Worm (Caenorhabditis elegans) whole organism, early embryonic: ENCODE results near the gene Y94H6A.2.
"Not testable (repeated sequence)": the region's sequence is repeated elsewhere in the genome, so short reads cannot be mapped to it uniquely, and the experiment has no call there.

Source experiments
- B0310.2 ChIP-seq: sonication (generic microtip); optimal IDR thresholded peaks from 2 replicates; lab custom pipeline; 2016; ENCODE audit warnings: mild to moderate bottlenecking, missing genetic modification characterization, missing compliant biosample characterization
- F13C5.2 ChIP-seq: sonication (generic microtip); optimal IDR thresholded peaks from 2 replicates; lab custom pipeline; 2017; ENCODE audit warnings: mild to moderate bottlenecking, missing genetic modification characterization, inconsistent platforms, missing compliant biosample characterization
- aly-1 ChIP-seq: sonication (generic microtip); optimal IDR thresholded peaks from 2 replicates; lab custom pipeline; 2016; ENCODE audit warnings: missing genetic modification characterization, missing compliant biosample characterization
- ama-1 ChIP-seq: fragments of 150-350 bp; optimal IDR thresholded peaks from 2 replicates; lab custom pipeline; 2014
- ceh-13 ChIP-seq: fragments of 200-800 bp; sonication (Bioruptor generic); optimal IDR thresholded peaks from 2 replicates; lab custom pipeline; 2018; ENCODE audit warnings: mild to moderate bottlenecking, missing genetic modification characterization, missing compliant biosample characterization
- ceh-36 ChIP-seq: sonication (generic microtip); optimal IDR thresholded peaks from 2 replicates; lab custom pipeline; 2016; ENCODE audit warnings: missing genetic modification characterization, inconsistent platforms, missing compliant biosample characterization
- ets-7 ChIP-seq: sonication (generic microtip); optimal IDR thresholded peaks from 2 replicates; lab custom pipeline; 2016; ENCODE audit warnings: missing genotype, missing genetic modification characterization, missing compliant biosample characterization
- flt-1 ChIP-seq: fragments of 200-800 bp; sonication (Bioruptor generic); IDR thresholded peaks from 2 replicates; pipeline ENCODE4 v1.3.6; 2022; ENCODE audit warnings: missing genetic modification characterization, missing compliant biosample characterization
- hmbx-1 ChIP-seq: sonication (generic microtip); optimal IDR thresholded peaks from 2 replicates; lab custom pipeline; 2016; ENCODE audit warnings: mild to moderate bottlenecking, missing genetic modification characterization, missing compliant biosample characterization
- hmg-4 ChIP-seq: fragments of 200-800 bp; sonication (Bioruptor generic); optimal IDR thresholded peaks from 2 replicates; lab custom pipeline; 2018; ENCODE audit warnings: mild to moderate bottlenecking, missing genetic modification characterization, missing compliant biosample characterization
- hnd-1 ChIP-seq: sonication (generic microtip); optimal IDR thresholded peaks from 2 replicates; lab custom pipeline; 2016; ENCODE audit warnings: missing genetic modification characterization, missing compliant biosample characterization
- pes-1 ChIP-seq: fragments of 200-800 bp; sonication (Bioruptor generic); IDR thresholded peaks from 2 replicates; pipeline ENCODE4 v1.3.6; 2022; ENCODE audit warnings: missing genetic modification reagents, missing genetic modification characterization, missing compliant biosample characterization
- scrt-1 ChIP-seq: fragments of 200-800 bp; sonication (Bioruptor generic); IDR thresholded peaks from 2 replicates; pipeline ENCODE4 v1.3.6; 2022; ENCODE audit warnings: missing genetic modification characterization, missing compliant biosample characterization
- sea-1 ChIP-seq: fragments of 200-800 bp; sonication (Bioruptor generic); conservative IDR thresholded peaks from 2 replicates; pipeline ENCODE4 v1.3.6; 2022; ENCODE audit warnings: missing genetic modification characterization, missing compliant biosample characterization
- tbx-11 ChIP-seq: fragments of 200-800 bp; sonication (Bioruptor generic); IDR thresholded peaks from 2 replicates; pipeline ENCODE4 v1.3.6; 2022; ENCODE audit warnings: missing genetic modification characterization, missing compliant biosample characterization
- tbx-37 ChIP-seq: fragments of 200-800 bp; sonication (Bioruptor generic); conservative IDR thresholded peaks from 2 replicates; pipeline ENCODE4 v1.3.6; 2022; ENCODE audit warnings: missing genetic modification reagents, missing genetic modification characterization, missing compliant biosample characterization
- tra-4 ChIP-seq: sonication (generic microtip); optimal IDR thresholded peaks from 2 replicates; lab custom pipeline; 2017; ENCODE audit warnings: missing genetic modification characterization, missing compliant biosample characterization

Y94H6A.2 gene

ce11 chrIV:2770835-2771234 lies 40.7 kb downstream of the Y94H6A.2 start:
- TF ChIP-seq B0310.2 (tag; lab: Kevin White, UChicago) (no peak), ets-7 (no peak)

ce11 chrIV:2771692-2772091 lies 41.6 kb downstream of the Y94H6A.2 start, which contains the start of gene Y54G2A.11:
Y54G2A.11 (minus strand) TSS chrIV:2771792.
- TF ChIP-seq tbx-11 (GFP tag; lab: Robert Waterston, UW), result no peak
- no peak for TF ChIP-seq scrt-1
- no peak for TF ChIP-seq hnd-1 (tag; lab: Kevin White, UChicago)
- no peak for TF ChIP-seq flt-1 (GFP tag; lab: Robert Waterston, UW)
- TF ChIP-seq ets-7, result no peak
- no peak for TF ChIP-seq sea-1 (GFP tag; lab: Robert Waterston, UW)
- TF ChIP-seq tbx-37, result no peak
- TF ChIP-seq pes-1 (GFP tag; lab: Robert Waterston, UW), result no peak
- no peak for TF ChIP-seq ceh-13 (GFP tag; lab: Kevin White, UChicago)
- TF ChIP-seq B0310.2 (tag; lab: Kevin White, UChicago), result no peak
- TF ChIP-seq ama-1, result no peak
- TF ChIP-seq F13C5.2, result no peak
- no peak for TF ChIP-seq aly-1 (tag; lab: Kevin White, UChicago)
- no peak for TF ChIP-seq ceh-36
- TF ChIP-seq tra-4, result no peak
- TF ChIP-seq hmbx-1, result no peak
- TF ChIP-seq hmg-4 (GFP tag; lab: Kevin White, UChicago), result no peak

ce11 chrIV:2772209-2772851 lies 42.2 kb downstream of the Y94H6A.2 start:
- no peak for TF ChIP-seq scrt-1
- TF ChIP-seq aly-1 (tag; lab: Kevin White, UChicago), result no peak
- no peak for TF ChIP-seq ceh-36

- TF ChIP-seq hmbx-1 (no peak), B0310.2 (tag; lab: Kevin White, UChicago) (no peak), aly-1 (tag; lab: Kevin White, UChicago) (no peak), hnd-1 (tag; lab: Kevin White, UChicago) (no peak), ets-7 (no peak), ceh-36 (no peak), pes-1 (GFP tag; lab: Robert Waterston, UW) (no peak), tbx-37 (no peak), tra-4 (no peak), ceh-13 (GFP tag; lab: Kevin White, UChicago) (no peak), tbx-11 (GFP tag; lab: Robert Waterston, UW) (no peak), flt-1 (GFP tag; lab: Robert Waterston, UW) (no peak), ama-1 (no peak), F13C5.2 (no peak), scrt-1 (no peak), hmg-4 (GFP tag; lab: Kevin White, UChicago) (no peak), sea-1 (GFP tag; lab: Robert Waterston, UW) (no peak)
These were observed 43.4 kb downstream of the Y94H6A.2 start for ce11 chrIV:2773382-2773979.

ce11 chrIV:2774500-2774899 lies 44.4 kb downstream of the Y94H6A.2 start:
- TF ChIP-seq flt-1 (GFP tag; lab: Robert Waterston, UW), result no peak
- no peak for TF ChIP-seq tra-4
- no peak for TF ChIP-seq F13C5.2
- no peak for TF ChIP-seq hmbx-1

- TF ChIP-seq hnd-1 (tag; lab: Kevin White, UChicago) (no peak), tra-4 (no peak), ama-1 (no peak), hmbx-1 (no peak), ceh-36 (no peak), ets-7 (no peak), flt-1 (GFP tag; lab: Robert Waterston, UW) (no peak), B0310.2 (tag; lab: Kevin White, UChicago) (no peak), hmg-4 (GFP tag; lab: Kevin White, UChicago) (no peak), tbx-11 (GFP tag; lab: Robert Waterston, UW) (no peak), aly-1 (tag; lab: Kevin White, UChicago) (no peak), scrt-1 (no peak), F13C5.2 (no peak), ceh-13 (GFP tag; lab: Kevin White, UChicago) (no peak)
These were observed 46.0 kb downstream of the Y94H6A.2 start for ce11 chrIV:2775992-2776630.

ce11 chrIV:2776733-2777132 lies 46.6 kb downstream of the Y94H6A.2 start:
- TF ChIP-seq tra-4 (no peak), aly-1 (tag; lab: Kevin White, UChicago) (no peak), pes-1 (GFP tag; lab: Robert Waterston, UW) (no peak), hnd-1 (tag; lab: Kevin White, UChicago) (no peak), F13C5.2 (no peak), tbx-11 (GFP tag; lab: Robert Waterston, UW) (no peak), tbx-37 (no peak), sea-1 (GFP tag; lab: Robert Waterston, UW) (no peak), ceh-13 (GFP tag; lab: Kevin White, UChicago) (no peak), hmg-4 (GFP tag; lab: Kevin White, UChicago) (no peak), ets-7 (no peak), B0310.2 (tag; lab: Kevin White, UChicago) (no peak), ceh-36 (no peak), ama-1 (no peak), hmbx-1 (no peak), scrt-1 (no peak), flt-1 (GFP tag; lab: Robert Waterston, UW) (no peak)

ce11 chrIV:2777841-2778240 lies 47.7 kb downstream of the Y94H6A.2 start, which contains the start of gene Y54G2A.72:
Y54G2A.72 (plus strand) TSS chrIV:2778141.
- not testable (repeated sequence) for TF ChIP-seq ama-1; F13C5.2; hnd-1 (tag; lab: Kevin White, UChicago)
